Fruit fly (Drosophila melanogaster) whole organism, adult: Measurements from ENCODE around the gene Cmpk.

ENCODE experiments used
- CG11617 ChIP-seq: fragments of 200-800 bp; sonication (Bioruptor generic); optimal IDR thresholded peaks from 2 replicates; lab custom pipeline; 2017; ENCODE audit warnings: mild to moderate bottlenecking, missing biosample characterization, missing genetic modification reagents, missing genetic modification characterization
- CG12768 ChIP-seq: fragments of 200-800 bp; sonication (Bioruptor generic); optimal IDR thresholded peaks from 2 replicates; lab custom pipeline; 2017; ENCODE audit warnings: missing biosample characterization, missing genetic modification characterization, mild to moderate bottlenecking, moderate library complexity, missing genetic modification reagents
- CG14711 ChIP-seq: fragments of 200-800 bp; sonication (Bioruptor generic); optimal IDR thresholded peaks from 2 replicates; lab custom pipeline; 2018; ENCODE audit warnings: missing biosample characterization, mild to moderate bottlenecking, missing genetic modification characterization, moderate library complexity
- CG1620 ChIP-seq: fragments of 200-800 bp; sonication (Bioruptor generic); optimal IDR thresholded peaks from 2 replicates; lab custom pipeline; 2016; ENCODE audit warnings: missing biosample characterization, missing genetic modification characterization
- CG33017 ChIP-seq: fragments of 200-800 bp; sonication (Bioruptor generic); optimal IDR thresholded peaks from 2 replicates; lab custom pipeline; 2018; ENCODE audit warnings: missing biosample characterization, mild to moderate bottlenecking, missing genetic modification characterization, moderate library complexity
- CG5204 ChIP-seq: fragments of 200-800 bp; sonication (Bioruptor generic); optimal IDR thresholded peaks from 2 replicates; lab custom pipeline; 2016; ENCODE audit warnings: missing biosample characterization, missing genetic modification characterization
- CG7045 ChIP-seq: fragments of 200-800 bp; sonication (Bioruptor generic); optimal IDR thresholded peaks from 2 replicates; lab custom pipeline; 2017; ENCODE audit warnings: missing biosample characterization, mild to moderate bottlenecking, missing genetic modification characterization
- CG7101 ChIP-seq: fragments of 200-800 bp; sonication (Bioruptor generic); optimal IDR thresholded peaks from 2 replicates; lab custom pipeline; 2018; ENCODE audit warnings: missing biosample characterization, mild to moderate bottlenecking, missing genetic modification characterization, moderate library complexity
- Clk ChIP-seq: fragments of 200-800 bp; sonication (Bioruptor generic); optimal IDR thresholded peaks from 2 replicates; lab custom pipeline; 2017; ENCODE audit warnings: missing biosample characterization, missing genetic modification characterization
- Crg-1 ChIP-seq: fragments of 200-800 bp; sonication (Bioruptor generic); optimal IDR thresholded peaks from 2 replicates; lab custom pipeline; 2016; ENCODE audit warnings: missing biosample characterization, missing genetic modification characterization
- Hr96 ChIP-seq: fragments of 200-800 bp; sonication (Bioruptor generic); optimal IDR thresholded peaks from 2 replicates; lab custom pipeline; 2016; ENCODE audit warnings: missing biosample characterization, missing genetic modification characterization
- Mnt ChIP-seq: fragments of 200-800 bp; sonication (Bioruptor generic); optimal IDR thresholded peaks from 2 replicates; lab custom pipeline; 2016; ENCODE audit warnings: missing biosample characterization, mild to moderate bottlenecking, missing genetic modification characterization
- bab1 ChIP-seq: fragments of 200-800 bp; sonication (Bioruptor generic); optimal IDR thresholded peaks from 3 replicates; lab custom pipeline; 2019; ENCODE audit warnings: missing biosample characterization, mild to moderate bottlenecking, missing genetic modification characterization, moderate library complexity
- cic ChIP-seq: fragments of 200-800 bp; sonication (Bioruptor generic); optimal IDR thresholded peaks from 2 replicates; lab custom pipeline; 2017; ENCODE audit warnings: missing biosample characterization, mild to moderate bottlenecking, missing genetic modification characterization, moderate library complexity
- cnc ChIP-seq, 2 experiments: fragments of >200 bp; optimal IDR thresholded peaks; 2 replicates each; lab custom pipeline; 2017
- kay ChIP-seq: fragments of 200-800 bp; sonication (Bioruptor generic); peaks from one replicate; lab custom pipeline; 2016; ENCODE audit warnings: missing biosample characterization, missing genetic modification characterization, borderline replicate concordance
- ovo ChIP-seq: fragments of 200-800 bp; sonication (Bioruptor generic); optimal IDR thresholded peaks from 2 replicates; lab custom pipeline; 2016; ENCODE audit warnings: missing biosample characterization, missing genetic modification characterization
- pad ChIP-seq: fragments of 200-800 bp; sonication (Bioruptor generic); optimal IDR thresholded peaks from 3 replicates; lab custom pipeline; 2017; ENCODE audit warnings: missing biosample characterization, missing genetic modification characterization, mild to moderate bottlenecking, moderate library complexity, missing genetic modification reagents
- tj ChIP-seq: fragments of 200-800 bp; sonication (Bioruptor generic); optimal IDR thresholded peaks from 3 replicates; lab custom pipeline; 2017; ENCODE audit warnings: missing biosample characterization, mild to moderate bottlenecking, missing genetic modification characterization, moderate library complexity
- toe ChIP-seq: fragments of 200-800 bp; sonication (Bioruptor generic); optimal IDR thresholded peaks from 2 replicates; lab custom pipeline; 2016; ENCODE audit warnings: missing biosample characterization, missing genetic modification characterization

Cmpk gene

DNA sequence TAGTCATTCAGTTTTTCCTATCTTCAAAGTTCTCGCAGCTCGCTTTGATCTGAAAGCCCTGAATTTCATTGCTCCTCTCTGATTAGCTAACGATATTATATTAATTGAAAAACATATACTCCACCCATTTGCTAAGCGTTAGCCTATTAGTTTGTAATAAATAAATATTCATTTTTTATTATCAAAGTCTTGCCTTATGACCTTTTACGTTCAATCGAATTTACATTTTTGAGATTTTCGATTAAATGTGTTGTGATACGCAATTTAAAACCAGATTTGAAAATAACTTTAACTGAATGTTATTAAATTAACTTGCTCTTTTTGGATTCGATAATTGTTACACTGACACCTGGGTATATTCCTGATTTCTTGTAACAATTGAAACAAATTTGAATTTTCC is 7.7 kb upstream of the Cmpk start, which contains the start of gene CG14551:
CG14551 (minus strand) TSS at position 101 of the 400 bp plus-strand sequence.
- TF ChIP-seq CG7101 (tag; lab: Kevin White, UChicago) (no peak), CG7045 (GFP tag; lab: Kevin White, UChicago) (no peak), cic (no peak), bab1 (GFP tag; lab: Kevin White, UChicago) (no peak), CG1620 (GFP tag; lab: Kevin White, UChicago) (no peak), kay (GFP tag; lab: Kevin White, UChicago) (no peak), pad (GFP tag; lab: Kevin White, UChicago) (no peak), CG14711 (no peak), Clk (GFP tag; lab: Kevin White, UChicago) (no peak)

DNA sequence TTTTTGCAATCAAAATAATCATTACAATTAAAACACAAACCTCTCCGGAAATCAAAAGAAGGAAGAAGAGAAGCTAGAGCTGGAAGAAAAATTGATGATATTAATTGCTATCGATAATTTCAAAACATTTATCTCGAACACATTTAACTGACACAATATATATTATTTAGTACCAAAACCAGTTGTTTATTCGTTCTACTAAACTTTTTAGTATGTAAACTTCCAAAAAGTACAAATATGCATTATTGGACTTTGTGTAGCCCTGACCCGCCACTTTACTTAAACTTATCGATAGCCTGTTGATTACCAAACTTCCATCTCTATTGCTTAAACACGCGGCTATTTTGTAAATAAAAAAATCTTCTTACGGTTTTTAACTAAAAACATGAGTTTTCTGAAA is 4.0 kb upstream of the Cmpk start, which contains the start of the genes RpL34a and Trmt61:
RpL34a (minus strand) TSS at position 73 of the 400 bp plus-strand sequence.
Trmt61 (plus strand) TSS at position 302 of the 400 bp plus-strand sequence.
- no peak for TF ChIP-seq CG5204 (GFP tag; lab: Kevin White, UChicago)
- peak; percentile 91 for TF ChIP-seq CG7045 (GFP tag; lab: Kevin White, UChicago)
- peak; percentile 88 for TF ChIP-seq CG7101 (tag; lab: Kevin White, UChicago)
- peak; percentile 73 for TF ChIP-seq pad (GFP tag; lab: Kevin White, UChicago)
- peak; percentile 95 for TF ChIP-seq CG11617 (GFP tag; lab: Kevin White, UChicago)
- no peak for TF ChIP-seq cnc (optimal IDR thresholded peaks at IDR 0.05; lab: Kevin White, UChicago)
- TF ChIP-seq CG12768 = peak; percentile 81
- peak; percentile 87 for TF ChIP-seq Crg-1 (GFP tag; lab: Kevin White, UChicago)
- peak; percentile 89 for TF ChIP-seq Mnt (GFP tag; lab: Kevin White, UChicago)
- peak; percentile 95 for TF ChIP-seq bab1 (GFP tag; lab: Kevin White, UChicago)
- TF ChIP-seq cic = peak; percentile 57
- TF ChIP-seq CG1620 (GFP tag; lab: Kevin White, UChicago) = peak; percentile 87
- TF ChIP-seq tj (GFP tag; lab: Kevin White, UChicago) = peak; percentile 80
- no peak for TF ChIP-seq kay (GFP tag; lab: Kevin White, UChicago)
- TF ChIP-seq CG14711 = peak; percentile 76
- peak; percentile 93 for TF ChIP-seq toe (GFP tag; lab: Kevin White, UChicago)
- peak; percentile 50 for TF ChIP-seq Clk (GFP tag; lab: Kevin White, UChicago)
- peak; percentile 87 for TF ChIP-seq CG33017
- TF ChIP-seq ovo (GFP tag; lab: Kevin White, UChicago) = peak; percentile 72
- TF ChIP-seq Hr96 (GFP tag; lab: Kevin White, UChicago) = peak; percentile 88

- TF ChIP-seq bab1 (GFP tag; lab: Kevin White, UChicago) (peak; percentile 27), cic (no peak), Mnt (GFP tag; lab: Kevin White, UChicago) (peak; percentile 17)
Observed at dm6 chr3R:26058066-26058465, 2.8 kb upstream of the Cmpk start, which contains the start of the genes PIG-P and Tcs6. PIG-P (minus strand) TSS chr3R:26058223. Tcs6 (minus strand) TSS chr3R:26058223.

dm6 chr3R:26056381-26056780 is 1.1 kb upstream of the Cmpk start, which contains the start of the genes Sld5 and CG14543:
Sld5 (minus strand) TSS chr3R:26056547.
CG14543 (plus strand) TSS chr3R:26056630.
- TF ChIP-seq CG12768 = no peak
- peak; percentile 24 for TF ChIP-seq pad (GFP tag; lab: Kevin White, UChicago)
- no peak for TF ChIP-seq CG5204 (GFP tag; lab: Kevin White, UChicago)
- no peak for TF ChIP-seq tj (GFP tag; lab: Kevin White, UChicago)
- TF ChIP-seq Clk (GFP tag; lab: Kevin White, UChicago) = no peak
- peak; percentile 85 for TF ChIP-seq Mnt (GFP tag; lab: Kevin White, UChicago)
- TF ChIP-seq kay (GFP tag; lab: Kevin White, UChicago) = no peak
- TF ChIP-seq bab1 (GFP tag; lab: Kevin White, UChicago) = peak; percentile 15
- TF ChIP-seq CG11617 (GFP tag; lab: Kevin White, UChicago) = no peak
- TF ChIP-seq ovo (GFP tag; lab: Kevin White, UChicago) = peak; percentile 29
- peak; percentile 28 for TF ChIP-seq Crg-1 (GFP tag; lab: Kevin White, UChicago)
- TF ChIP-seq CG14711 = no peak
- no peak for TF ChIP-seq toe (GFP tag; lab: Kevin White, UChicago)
- peak; percentile 52 for TF ChIP-seq CG7101 (tag; lab: Kevin White, UChicago)
- TF ChIP-seq CG1620 (GFP tag; lab: Kevin White, UChicago) = peak; percentile 21
- no peak for TF ChIP-seq Hr96 (GFP tag; lab: Kevin White, UChicago)

DNA sequence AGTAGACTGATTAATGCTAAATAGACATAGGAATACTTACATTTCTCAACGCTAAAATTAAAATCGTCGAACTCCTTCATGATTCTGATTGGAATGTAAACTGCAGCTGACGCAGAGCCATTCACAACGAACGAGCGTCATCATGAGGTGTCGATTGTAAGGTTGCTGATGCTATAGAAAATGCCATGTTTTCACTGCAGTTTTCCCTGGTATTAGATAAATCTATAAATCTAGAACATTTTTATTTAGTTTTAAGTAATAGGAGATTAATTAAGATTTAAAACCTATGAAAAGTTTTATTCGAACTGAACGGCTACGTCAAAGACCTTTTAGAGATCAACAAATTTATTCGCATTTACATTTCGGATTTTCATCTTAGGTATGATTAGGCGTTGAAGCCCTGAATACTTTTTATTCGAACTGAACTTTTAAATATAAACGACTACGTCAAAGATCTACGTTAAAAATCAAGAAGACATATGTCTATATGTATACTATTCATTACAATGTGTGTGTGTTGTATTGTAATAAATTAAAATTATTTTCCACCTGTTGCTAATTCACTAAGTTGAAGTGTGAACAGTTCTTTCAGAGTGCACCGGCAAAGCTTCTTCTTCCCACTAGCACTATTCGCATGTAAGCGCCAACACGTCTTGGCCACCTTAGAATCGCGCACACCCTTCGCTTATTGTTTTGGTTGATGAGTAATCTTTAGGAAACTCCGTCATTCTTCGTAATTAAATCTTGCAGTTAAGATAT is 2.9 kb downstream of the Cmpk start, which contains the start of the genes Exo84 and Vps2:
Exo84 (minus strand) TSS at position 108 of the 759 bp plus-strand sequence.
Vps2 (plus strand) TSS at position 672 of the 759 bp plus-strand sequence.
- TF ChIP-seq ovo (GFP tag; lab: Kevin White, UChicago) = peak; percentile 54
- peak; percentile 17 for TF ChIP-seq CG7101 (tag; lab: Kevin White, UChicago)
- no peak for TF ChIP-seq toe (GFP tag; lab: Kevin White, UChicago)
- no peak for TF ChIP-seq cnc (optimal IDR thresholded peaks at IDR 0.05; lab: Kevin White, UChicago)
- peak; percentile 86 for TF ChIP-seq kay (GFP tag; lab: Kevin White, UChicago)
- TF ChIP-seq CG14711 = no peak
- no peak for TF ChIP-seq Mnt (GFP tag; lab: Kevin White, UChicago)
- TF ChIP-seq CG7045 (GFP tag; lab: Kevin White, UChicago) = peak; percentile 48
- TF ChIP-seq Hr96 (GFP tag; lab: Kevin White, UChicago) = no peak
- peak; percentile 27 for TF ChIP-seq pad (GFP tag; lab: Kevin White, UChicago)
- peak; percentile 39 for TF ChIP-seq CG12768
- TF ChIP-seq tj (GFP tag; lab: Kevin White, UChicago) = no peak
- TF ChIP-seq CG33017 = no peak
- no peak for TF ChIP-seq Crg-1 (GFP tag; lab: Kevin White, UChicago)
- no peak for TF ChIP-seq CG5204 (GFP tag; lab: Kevin White, UChicago)
- no peak for TF ChIP-seq cic
- TF ChIP-seq Clk (GFP tag; lab: Kevin White, UChicago) = no peak
- peak; percentile 68 for TF ChIP-seq CG1620 (GFP tag; lab: Kevin White, UChicago)
- TF ChIP-seq bab1 (GFP tag; lab: Kevin White, UChicago) = no peak
- peak; percentile 52 for TF ChIP-seq CG11617 (GFP tag; lab: Kevin White, UChicago)
